Worm (Caenorhabditis elegans): ENCODE data around the gene F26D11.12.

Gene F26D11.12

ce11 chrV:7958740-7959320, 3.7 kb upstream of the F26D11.12 start, which contains the start of the genes clec-217 and F26D11.2:
clec-217 (minus strand) TSS chrV:7958840.
F26D11.2 (plus strand) TSS chrV:7959270.
- no peak for TF ChIP-seq unc-62 (GFP tag; optimal IDR thresholded peaks at IDR 0.05)

- no peak for TF ChIP-seq unc-62 (GFP tag; optimal IDR thresholded peaks at IDR 0.05)
Measured at ce11 chrV:7956218-7956617, 1.1 kb upstream of the F26D11.12 start, which contains the start of gene pals-34. pals-34 (minus strand) TSS chrV:7956497.

DNA sequence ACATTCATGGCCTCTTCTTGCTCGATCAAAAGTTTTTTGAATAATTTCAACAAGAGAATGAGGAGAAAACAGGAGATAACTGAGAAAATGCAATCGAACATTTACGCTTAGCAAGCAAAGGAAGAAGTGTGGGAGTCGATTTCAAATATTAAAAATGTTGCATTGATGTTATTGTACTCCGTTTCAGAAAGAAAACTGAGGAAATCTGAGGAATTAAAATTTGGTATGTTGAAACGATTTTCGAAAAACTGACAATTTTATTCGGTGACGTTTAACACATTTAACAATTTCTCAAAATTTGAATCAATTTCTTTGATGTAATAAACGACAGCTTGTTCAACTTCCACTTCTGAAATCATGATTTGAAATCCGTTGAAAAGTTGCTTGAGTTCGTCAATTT, 560 bp downstream of the F26D11.12 start, which contains the start of gene F26D11.13:
F26D11.13 (minus strand) TSS at position 101 of the 400 bp plus-strand sequence.
- TF ChIP-seq unc-62 (GFP tag; optimal IDR thresholded peaks at IDR 0.05) = no peak

DNA sequence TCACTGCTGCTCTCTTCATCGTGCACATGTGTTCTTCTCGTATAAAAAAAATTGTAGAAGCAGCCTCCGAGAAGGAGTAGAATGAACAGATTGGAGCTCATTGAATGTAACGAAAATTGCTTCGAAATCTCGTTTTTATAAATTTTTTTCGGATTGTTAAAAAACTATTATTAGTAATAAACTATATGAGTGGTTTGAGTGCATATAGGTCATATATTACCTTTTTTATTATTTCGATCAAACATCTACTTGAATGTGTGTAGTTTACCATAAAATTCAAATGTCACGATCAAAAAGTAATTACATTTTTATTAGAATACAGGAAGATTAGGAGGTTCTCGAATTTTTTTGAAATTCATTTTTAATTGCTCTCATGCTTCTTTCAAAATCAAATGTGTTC, 2.3 kb downstream of the F26D11.12 start, which contains the start of gene clec-216:
clec-216 (minus strand) TSS at position 101 of the 400 bp plus-strand sequence.
- no peak for TF ChIP-seq unc-62 (GFP tag; optimal IDR thresholded peaks at IDR 0.05)

ce11 chrV:7946229-7946628, 8.9 kb downstream of the F26D11.12 start:
- TF ChIP-seq unc-62 (GFP tag; optimal IDR thresholded peaks at IDR 0.05) = no peak

DNA sequence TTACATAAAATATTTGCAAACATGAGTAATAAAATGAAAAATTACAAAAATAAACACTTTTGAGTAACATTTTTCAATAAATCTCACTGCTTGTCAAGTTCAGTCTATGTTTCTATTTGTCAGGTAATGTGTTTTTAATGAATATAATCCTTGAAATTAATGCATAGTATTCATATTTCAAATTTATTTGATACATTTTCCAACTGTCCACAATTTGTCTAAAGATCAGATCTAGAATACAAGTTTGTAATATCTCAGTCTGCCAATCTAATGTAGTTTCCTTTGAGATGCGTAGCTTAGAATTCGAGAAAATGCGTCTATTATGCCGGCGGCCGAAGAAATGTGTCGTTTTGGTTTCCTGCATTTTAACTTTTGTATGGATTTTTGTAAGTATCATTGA, 11.5 kb downstream of the F26D11.12 start, which contains the start of gene Y97E10B.1:
Y97E10B.1 (plus strand) TSS at position 301 of the 400 bp plus-strand sequence.
- no peak for TF ChIP-seq unc-62 (GFP tag; optimal IDR thresholded peaks at IDR 0.05)

- TF ChIP-seq unc-62 (GFP tag; optimal IDR thresholded peaks at IDR 0.05) = no peak
Measured at ce11 chrV:7940299-7940698, 14.8 kb downstream of the F26D11.12 start, which contains the start of gene srt-53. srt-53 (minus strand) TSS chrV:7940399.

DNA sequence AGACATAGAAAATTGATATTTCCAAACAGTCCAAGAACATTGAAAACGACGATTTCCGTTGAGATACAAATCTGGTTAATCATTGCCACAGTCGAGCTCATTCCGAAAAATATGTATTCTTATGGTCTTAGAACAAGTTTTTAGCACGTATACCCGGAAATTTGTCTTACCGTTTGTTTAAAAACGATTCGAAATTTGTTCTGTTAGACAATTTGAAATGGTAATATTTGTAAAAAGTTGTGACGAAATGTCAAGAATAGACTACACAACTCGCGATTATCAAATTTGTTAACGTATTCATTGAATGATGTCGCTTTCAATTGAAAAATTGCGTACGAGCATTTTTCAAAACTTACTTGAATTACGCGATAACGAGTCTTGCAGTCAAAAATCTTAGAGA, 18.0 kb downstream of the F26D11.12 start, which contains the start of gene srsx-3:
srsx-3 (minus strand) TSS at position 101 of the 400 bp plus-strand sequence.
- no peak for TF ChIP-seq unc-62 (GFP tag; optimal IDR thresholded peaks at IDR 0.05)

DNA sequence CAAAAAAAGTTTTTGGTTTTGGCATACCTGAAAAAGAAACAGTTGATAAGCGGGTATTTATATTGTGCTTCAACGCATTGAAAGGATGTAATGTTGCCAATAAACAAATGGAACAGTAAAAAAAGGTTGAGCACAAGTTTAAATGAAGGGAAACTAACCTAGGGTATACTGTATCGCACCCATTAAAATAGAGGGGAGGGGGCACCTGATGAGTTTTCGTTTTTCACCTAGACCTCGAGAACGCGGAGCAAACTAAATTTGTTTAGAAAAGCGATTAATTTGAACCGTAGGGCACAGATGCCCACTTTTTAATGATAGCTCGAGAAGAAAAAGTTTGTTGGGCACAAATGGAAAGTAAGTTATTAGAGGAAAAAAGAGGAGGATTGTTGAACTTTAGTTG, 22.1 kb downstream of the F26D11.12 start, which contains the start of gene ncx-10:
ncx-10 (minus strand) TSS at position 101 of the 400 bp plus-strand sequence.
- TF ChIP-seq unc-62 (GFP tag; optimal IDR thresholded peaks at IDR 0.05) = no peak

DNA sequence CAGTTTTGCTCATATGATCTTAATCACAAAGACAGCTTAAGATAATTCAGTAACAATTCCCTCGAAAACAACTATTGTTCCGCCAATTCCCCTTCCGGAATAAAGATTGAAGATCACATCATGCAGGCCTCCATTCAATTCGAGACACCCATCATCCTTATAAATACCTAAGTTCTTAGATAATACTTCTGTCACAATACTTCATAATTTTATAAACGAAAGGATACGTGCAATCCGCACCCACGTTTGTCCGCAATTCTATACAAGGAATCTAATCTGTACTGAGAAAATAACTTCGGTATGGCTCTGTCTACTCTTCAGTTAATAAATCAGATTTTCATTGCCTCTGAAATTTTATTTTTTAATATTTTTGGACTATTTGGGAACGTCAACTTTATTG, 26.5 kb downstream of the F26D11.12 start, which contains the start of gene srsx-5:
srsx-5 (plus strand) TSS at position 301 of the 400 bp plus-strand sequence.
- no peak for TF ChIP-seq unc-62 (GFP tag; optimal IDR thresholded peaks at IDR 0.05)

- no peak for TF ChIP-seq unc-62 (GFP tag; optimal IDR thresholded peaks at IDR 0.05)
Measured at ce11 chrV:7926784-7927183, 28.3 kb downstream of the F26D11.12 start, which contains the start of gene srsx-6. srsx-6 (plus strand) TSS chrV:7927084.

DNA sequence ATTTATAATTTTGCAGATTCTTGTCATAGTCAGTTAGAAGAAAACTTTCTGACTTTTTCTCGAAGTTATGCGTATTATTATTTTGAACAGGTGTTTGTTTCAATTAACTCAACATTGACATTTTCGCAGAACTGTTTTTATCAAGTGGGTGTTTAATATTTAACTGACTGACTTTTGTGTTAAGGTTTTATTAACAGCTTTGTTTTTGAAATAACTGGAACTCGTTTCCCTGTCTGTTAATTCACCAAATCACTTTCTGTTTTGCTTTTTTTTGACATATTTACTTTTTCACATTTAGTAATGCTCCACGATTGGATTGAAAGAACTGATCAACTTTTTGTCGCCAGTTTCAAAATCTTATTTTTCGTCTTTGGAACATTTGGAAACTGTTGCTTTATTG, 29.6 kb downstream of the F26D11.12 start, which contains the start of gene srsx-7:
srsx-7 (plus strand) TSS at position 301 of the 400 bp plus-strand sequence.
- no peak for TF ChIP-seq unc-62 (GFP tag; optimal IDR thresholded peaks at IDR 0.05)

- TF ChIP-seq unc-62 (GFP tag; optimal IDR thresholded peaks at IDR 0.05) = no peak
Measured at ce11 chrV:7908431-7908830, 46.7 kb downstream of the F26D11.12 start.

Data from whole organism, dauer.